Fruit fly (Drosophila melanogaster) whole organism: ENCODE results near the gene Klc.

ENCODE experiments used
- pan ChIP-seq: fragments of >200 bp; optimal IDR thresholded peaks from 2 replicates; lab custom pipeline; 2017
- psq ChIP-seq: fragments of >200 bp; optimal IDR thresholded peaks from 2 replicates; lab custom pipeline; 2017

- no peak for TF ChIP-seq psq (lab: Kevin White, UChicago)
- no peak for TF ChIP-seq pan (lab: Kevin White, UChicago)
Observed at dm6 chr3L:12790783-12791678, 41.2 kb upstream of the Klc start.
